Worm (Caenorhabditis elegans) whole organism, L4/young adult: Measurements from ENCODE around the gene fbxb-43.

ENCODE experiments used
- W03F9.2 ChIP-seq: fragments of 150-350 bp; optimal IDR thresholded peaks from 2 replicates; lab custom pipeline; 2014; ENCODE audit warnings: missing biosample characterization, missing genetic modification characterization
- dao-5 ChIP-seq: sonication (generic microtip); optimal IDR thresholded peaks from 2 replicates; lab custom pipeline; 2016; ENCODE audit warnings: missing genotype, missing genetic modification characterization, moderate library complexity, missing compliant biosample characterization
- him-1 ChIP-seq: sonication (generic microtip); optimal IDR thresholded peaks from 2 replicates; lab custom pipeline; 2016; ENCODE audit warnings: missing genotype, missing genetic modification reagents, missing genetic modification characterization, missing compliant biosample characterization

DNA sequence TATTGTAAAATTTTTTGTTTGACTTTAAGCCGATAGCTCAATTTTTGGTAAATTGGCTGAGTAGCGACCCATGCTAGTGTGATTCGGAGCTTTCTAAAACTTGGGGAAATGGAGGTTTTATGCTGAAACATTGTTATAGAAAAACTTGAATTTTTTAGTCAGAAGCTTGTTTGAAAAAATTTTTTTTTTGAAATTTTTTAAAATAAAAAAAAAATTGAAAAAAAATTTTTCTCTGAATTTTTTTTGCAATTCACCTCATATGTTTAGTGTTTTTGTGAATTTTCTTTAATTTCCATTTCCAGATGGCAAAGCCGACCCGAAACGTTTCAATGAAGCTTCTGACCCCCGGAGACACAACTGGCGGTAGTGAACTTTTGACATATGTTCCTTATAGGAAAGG, 7.0 kb upstream of the fbxb-43 start, which contains the start of gene Y51H7BR.4:
- TF ChIP-seq W03F9.2 (tag; lab: Kevin White, UChicago) (no peak), him-1 (tag; lab: Kevin White, UChicago) (no peak), dao-5 (tag; lab: Kevin White, UChicago) (no peak)
